Worm (Caenorhabditis elegans): Measurements from ENCODE around the gene Y48A6C.8.

The Y48A6C.8 gene

DNA sequence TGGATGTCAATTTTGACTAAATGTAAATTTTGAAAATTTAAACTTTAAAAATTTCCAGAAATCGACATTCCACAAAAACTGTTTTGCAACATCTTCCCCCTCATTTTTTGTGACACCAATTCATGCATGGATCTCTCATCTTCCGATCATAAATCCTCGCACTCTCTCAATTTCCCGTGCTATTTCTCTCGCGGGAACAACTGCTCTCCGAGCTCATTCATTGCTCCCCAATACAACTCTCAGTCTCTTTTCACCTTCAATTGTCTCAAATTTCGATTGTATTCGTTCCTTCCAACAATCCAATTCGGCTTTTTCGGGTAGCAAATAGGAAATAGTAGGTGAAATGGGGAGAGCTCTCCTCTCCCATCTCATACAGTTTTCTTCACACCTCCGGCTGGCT is 44.8 kb downstream of the Y48A6C.8 start:
- TF ChIP-seq tra-4 (tag; optimal IDR thresholded peaks at IDR 0.05) (no peak), F13C5.2 (tag; optimal IDR thresholded peaks at IDR 0.05) (no peak), aly-1 (tag; optimal IDR thresholded peaks at IDR 0.05) (no peak), sea-1 (GFP tag; conservative IDR thresholded peaks at IDR 0.05) (no peak), tbx-37 (GFP tag; conservative IDR thresholded peaks at IDR 0.05) (no peak), B0310.2 (tag; optimal IDR thresholded peaks at IDR 0.05) (no peak), ceh-36 (tag; optimal IDR thresholded peaks at IDR 0.05) (no peak), flt-1 (GFP tag; IDR thresholded peaks at IDR 0.05) (no peak), ets-7 (tag; optimal IDR thresholded peaks at IDR 0.05) (no peak)

- no peak for TF ChIP-seq scrt-1 (GFP tag; IDR thresholded peaks at IDR 0.05)
- TF ChIP-seq tra-4 (tag; optimal IDR thresholded peaks at IDR 0.05): no peak
- no peak for TF ChIP-seq ceh-13 (GFP tag; optimal IDR thresholded peaks at IDR 0.05)
- TF ChIP-seq ets-7 (tag; optimal IDR thresholded peaks at IDR 0.05): no peak
- no peak for TF ChIP-seq ceh-36 (tag; optimal IDR thresholded peaks at IDR 0.05)
- TF ChIP-seq pes-1 (GFP tag; IDR thresholded peaks at IDR 0.05): no peak
- TF ChIP-seq tbx-37 (GFP tag; conservative IDR thresholded peaks at IDR 0.05): no peak
- TF ChIP-seq aly-1 (tag; optimal IDR thresholded peaks at IDR 0.05): no peak
- TF ChIP-seq hmg-4 (GFP tag; optimal IDR thresholded peaks at IDR 0.05): no peak
- no peak for TF ChIP-seq hmbx-1 (tag; optimal IDR thresholded peaks at IDR 0.05)
- no peak for TF ChIP-seq flt-1 (GFP tag; IDR thresholded peaks at IDR 0.05)
- TF ChIP-seq tbx-11 (GFP tag; IDR thresholded peaks at IDR 0.05): no peak
- TF ChIP-seq sea-1 (GFP tag; conservative IDR thresholded peaks at IDR 0.05): no peak
- TF ChIP-seq F13C5.2 (tag; optimal IDR thresholded peaks at IDR 0.05): no peak
- no peak for TF ChIP-seq hnd-1 (tag; optimal IDR thresholded peaks at IDR 0.05)
- no peak for TF ChIP-seq ama-1 (optimal IDR thresholded peaks at IDR 0.05)
- no peak for TF ChIP-seq B0310.2 (tag; optimal IDR thresholded peaks at IDR 0.05)
These were observed 48.0 kb downstream of the Y48A6C.8 start, which contains the start of gene W09D6.4 for ce11 chrIII:11079445-11079844. W09D6.4 (plus strand) TSS chrIII:11079745.

- TF ChIP-seq ceh-13 (GFP tag; optimal IDR thresholded peaks at IDR 0.05) (no peak), tbx-37 (GFP tag; conservative IDR thresholded peaks at IDR 0.05) (no peak), tbx-11 (GFP tag; IDR thresholded peaks at IDR 0.05) (no peak), pes-1 (GFP tag; IDR thresholded peaks at IDR 0.05) (no peak), ets-7 (tag; optimal IDR thresholded peaks at IDR 0.05) (no peak)
These were observed 50.0 kb downstream of the Y48A6C.8 start, which contains the start of gene str-246 for ce11 chrIII:11077404-11077803. str-246 (plus strand) TSS chrIII:11077704.
